Fruit fly (Drosophila melanogaster): ENCODE data around the gene LKRSDH.

LKRSDH gene

DNA sequence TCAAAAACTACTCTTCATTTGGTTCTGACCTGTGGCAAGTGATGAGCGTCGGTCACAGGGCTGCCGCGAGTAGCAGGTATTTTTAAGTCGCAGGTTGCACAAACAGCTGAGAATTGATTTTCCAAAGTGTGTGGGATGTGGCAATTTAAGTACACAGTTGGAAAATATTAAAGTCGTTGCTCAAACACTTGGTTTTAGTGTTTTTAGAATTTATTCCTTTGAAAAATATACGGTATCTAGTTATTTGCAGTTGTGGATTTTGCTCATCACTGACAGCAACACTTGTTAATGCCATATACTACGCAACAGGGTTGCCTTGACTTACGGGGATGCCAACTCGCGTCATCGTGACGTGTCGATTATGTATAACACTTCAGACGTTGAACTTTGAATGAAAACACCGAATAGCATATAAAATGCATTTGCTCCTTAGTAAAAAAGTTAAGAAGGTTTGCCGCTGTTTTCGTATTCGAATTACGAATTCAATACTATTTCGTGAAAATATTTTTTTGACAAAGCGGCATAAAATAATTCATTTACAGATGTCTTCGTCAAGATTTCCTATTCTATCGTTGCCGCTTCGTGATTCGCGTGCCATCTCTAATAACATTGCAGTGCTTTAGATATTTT, 4.2 kb upstream of the LKRSDH start, which contains the start of the genes Herp and r2d2 (continued):
- TF ChIP-seq sima (GFP tag; optimal IDR thresholded peaks at IDR 0.05) (peak; percentile 45), cwo (GFP tag; optimal IDR thresholded peaks at IDR 0.05) (peak; percentile 79), nom (GFP tag; optimal IDR thresholded peaks at IDR 0.05) (peak; percentile 87), NK7.1 (GFP tag; optimal IDR thresholded peaks at IDR 0.05) (peak; percentile 91), bowl (GFP tag; IDR thresholded peaks at IDR 0.05) (peak; percentile 66), Dfd (GFP tag; optimal IDR thresholded peaks at IDR 0.05) (no peak), CG7963 (GFP tag; IDR thresholded peaks at IDR 0.05; ENCODE audit: partially characterized antibody) (no peak), CG34376 (GFP tag; optimal IDR thresholded peaks at IDR 0.05) (peak; percentile 96), disco-r (GFP tag; optimal IDR thresholded peaks at IDR 0.05) (peak; percentile 92), CG13296 (GFP tag; optimal IDR thresholded peaks at IDR 0.05) (peak; percentile 92), CG17328 (GFP tag; IDR thresholded peaks at IDR 0.05) (peak; percentile 73), org-1 (GFP tag; optimal IDR thresholded peaks at IDR 0.05) (peak; percentile 84), CG14860 (GFP tag; IDR thresholded peaks at IDR 0.05; ENCODE audit: partially characterized antibody) (peak; percentile 58; the same call in 1 of the 3 replicates), CG6791 (GFP tag; IDR thresholded peaks at IDR 0.05; ENCODE audit: partially characterized antibody) (peak; percentile 58; the same call in 2 of the 3 replicates), CG34422 (GFP tag; IDR thresholded peaks at IDR 0.05) (peak; percentile 92), CG17568 (GFP tag; optimal IDR thresholded peaks at IDR 0.05) (peak; percentile 63), emc (GFP tag; optimal IDR thresholded peaks at IDR 0.05) (peak; percentile 79), CG11504 (tag; optimal IDR thresholded peaks at IDR 0.05) (peak; percentile 90), twi (tag; optimal IDR thresholded peaks at IDR 0.05) (peak; percentile 89), grn (GFP tag; optimal IDR thresholded peaks at IDR 0.05) (peak; percentile 28), C15 (GFP tag; IDR thresholded peaks at IDR 0.05) (peak; percentile 83; the same call in 2 of the 3 replicates), CG12236 (GFP tag; optimal IDR thresholded peaks at IDR 0.05) (peak; percentile 81), Hey (tag; optimal IDR thresholded peaks at IDR 0.05) (peak; percentile 82), E2f2 (GFP tag; IDR thresholded peaks at IDR 0.05) (peak; percentile 59), CG8944 (GFP tag; optimal IDR thresholded peaks at IDR 0.05) (peak; percentile 93), CG9727 (GFP tag; optimal IDR thresholded peaks at IDR 0.05) (peak; percentile 90), CG10543 (GFP tag; optimal IDR thresholded peaks at IDR 0.05) (peak; percentile 97), CG17802 (tag; optimal IDR thresholded peaks at IDR 0.05) (peak; percentile 65), Poxn (GFP tag; IDR thresholded peaks at IDR 0.05) (peak; percentile 83), dan (GFP tag; IDR thresholded peaks at IDR 0.05) (peak; percentile 55; the same call in 1 of the 2 replicates), jigr1 (GFP tag; IDR thresholded peaks at IDR 0.05) (peak; percentile 80; the same call in 2 of the 3 replicates), sug (tag; optimal IDR thresholded peaks at IDR 0.05) (peak; percentile 95), CG4730 (GFP tag; IDR thresholded peaks at IDR 0.05) (peak; percentile 78), Dad (GFP tag; optimal IDR thresholded peaks at IDR 0.05) (peak; percentile 91), Tbp (GFP tag; optimal IDR thresholded peaks at IDR 0.05) (no peak), CG15601 (tag; optimal IDR thresholded peaks at IDR 0.05) (peak; percentile 85), grau (tag; optimal IDR thresholded peaks at IDR 0.05) (peak; percentile 91), CG7556 (GFP tag; optimal IDR thresholded peaks at IDR 0.05) (peak; percentile 87), CG4424 (GFP tag; optimal IDR thresholded peaks at IDR 0.05) (peak; percentile 93), CG9437 (GFP tag; optimal IDR thresholded peaks at IDR 0.05) (peak; percentile 75), gem (tag; optimal IDR thresholded peaks at IDR 0.05) (peak; percentile 93), Lpt (GFP tag; optimal IDR thresholded peaks at IDR 0.05) (no peak), CG17912 (GFP tag; optimal IDR thresholded peaks at IDR 0.05) (peak; percentile 44), MTF-1 (GFP tag; optimal IDR thresholded peaks at IDR 0.05; ENCODE audit: borderline replicate concordance) (peak; percentile 61), CG17186 (GFP tag; optimal IDR thresholded peaks at IDR 0.05) (peak; percentile 82), Dll (GFP tag; IDR thresholded peaks at IDR 0.05; ENCODE audit: partially characterized antibody) (peak; percentile 93), otp (GFP tag; IDR thresholded peaks at IDR 0.05) (peak; percentile 67; the same call in 1 of the 3 replicates), CG10959 (GFP tag; IDR thresholded peaks at IDR 0.05) (peak; percentile 80), fd96Cb (tag; optimal IDR thresholded peaks at IDR 0.05) (peak; percentile 81)
